Fruit fly (Drosophila melanogaster) whole organism, embryonic: Measurements from ENCODE around the gene CG13896.

Source experiments
- Atf3 ChIP-seq: fragments of 200-800 bp; sonication (Bioruptor generic); optimal IDR thresholded peaks from 3 replicates; lab custom pipeline; 2016; ENCODE audit warnings: missing biosample characterization, missing genetic modification characterization
- CG10654 ChIP-seq: fragments of 200-800 bp; sonication (Bioruptor generic); optimal IDR thresholded peaks from 2 replicates; lab custom pipeline; 2016; ENCODE audit warnings: missing biosample characterization, missing genetic modification characterization
- CG12236 ChIP-seq: fragments of 200-800 bp; sonication (Bioruptor generic); optimal IDR thresholded peaks from 2 replicates; lab custom pipeline; 2016; ENCODE audit warnings: missing biosample characterization, missing genetic modification characterization
- CG14667 ChIP-seq: fragments of 200-800 bp; sonication (Bioruptor generic); IDR thresholded peaks from 2 replicates; pipeline ENCODE4 v1.3.6; 2022; ENCODE audit warnings: missing biosample characterization, missing genetic modification characterization
- CG14965 ChIP-seq: fragments of 200-800 bp; sonication (Bioruptor generic); optimal IDR thresholded peaks from 2 replicates; lab custom pipeline; 2016; ENCODE audit warnings: missing biosample characterization, missing genetic modification characterization, borderline replicate concordance
- CG15514 ChIP-seq: fragments of 200-800 bp; sonication (Bioruptor generic); optimal IDR thresholded peaks from 3 replicates; lab custom pipeline; 2017; ENCODE audit warnings: missing biosample characterization, missing genetic modification characterization, mild to moderate bottlenecking, moderate library complexity, missing genetic modification reagents
- CG15696 ChIP-seq: fragments of 200-800 bp; sonication (Bioruptor generic); optimal IDR thresholded peaks from 2 replicates; lab custom pipeline; 2019; ENCODE audit warnings: missing biosample characterization, mild to moderate bottlenecking, missing genetic modification characterization, moderate library complexity
- CG1647 ChIP-seq: fragments of 200-800 bp; sonication (Bioruptor generic); optimal IDR thresholded peaks from 3 replicates; lab custom pipeline; 2016; ENCODE audit warnings: missing biosample characterization, missing genetic modification characterization
- CG16863 ChIP-seq: fragments of 200-800 bp; sonication (Bioruptor generic); optimal IDR thresholded peaks from 3 replicates; lab custom pipeline; 2016; ENCODE audit warnings: missing biosample characterization, missing genetic modification characterization
- CG17829 ChIP-seq: fragments of 200-800 bp; optimal IDR thresholded peaks from 2 replicates; lab custom pipeline; 2019; ENCODE audit warnings: missing biosample characterization, mild to moderate bottlenecking, missing genetic modification characterization, moderate library complexity
- CG2129 ChIP-seq: fragments of 200-800 bp; sonication (Bioruptor generic); IDR thresholded peaks from 2 replicates; pipeline ENCODE4 v1.3.6; 2022; ENCODE audit warnings: missing biosample characterization, missing genetic modification characterization; ENCODE audit not compliant: partially characterized antibody
- CG34376 ChIP-seq: fragments of 200-800 bp; sonication (Bioruptor generic); optimal IDR thresholded peaks from 2 replicates; lab custom pipeline; 2018; ENCODE audit warnings: missing biosample characterization, mild to moderate bottlenecking, missing genetic modification characterization
- CG3726 ChIP-seq: fragments of 200-800 bp; sonication (Bioruptor generic); IDR thresholded peaks from 3 replicates; pipeline ENCODE4, ENCODE4 v1.3.6; 2022; ENCODE audit warnings: missing biosample characterization, missing genetic modification characterization
- CG3995 ChIP-seq: fragments of 200-800 bp; sonication (Bioruptor generic); optimal IDR thresholded peaks from 3 replicates; lab custom pipeline; 2016; ENCODE audit warnings: missing biosample characterization, missing genetic modification characterization
- CG6254 ChIP-seq: fragments of 200-800 bp; sonication (Bioruptor generic); optimal IDR thresholded peaks from 3 replicates; lab custom pipeline; 2017; ENCODE audit warnings: mild to moderate bottlenecking, missing biosample characterization, missing genetic modification reagents, missing genetic modification characterization
- CG7786 ChIP-seq: fragments of 200-800 bp; sonication (Bioruptor generic); optimal IDR thresholded peaks from 2 replicates; lab custom pipeline; 2016; ENCODE audit warnings: missing biosample characterization, missing genetic modification characterization
- CG8290 ChIP-seq, 3 experiments: fragments of 200-800 bp; sonication (Bioruptor generic); optimal IDR thresholded peaks; 2 replicates each; lab custom pipeline; 2016 to 2019; ENCODE audit warnings: missing biosample characterization in 3 of 3, missing genetic modification characterization in 3 of 3, mild to moderate bottlenecking in 2 of 3, moderate library complexity in 1 of 3
- CG8478 ChIP-seq: fragments of >200 bp; optimal IDR thresholded peaks from 2 replicates; lab custom pipeline; 2018
- CG9609 ChIP-seq: fragments of 200-800 bp; sonication (Bioruptor generic); optimal IDR thresholded peaks from 3 replicates; lab custom pipeline; 2016; ENCODE audit warnings: missing biosample characterization, missing genetic modification characterization
- CoRest ChIP-seq: fragments of 200-800 bp; sonication (Bioruptor generic); optimal IDR thresholded peaks from 3 replicates; lab custom pipeline; 2018; ENCODE audit warnings: missing biosample characterization, mild to moderate bottlenecking, missing genetic modification characterization, moderate library complexity
- D19B ChIP-seq: fragments of 200-800 bp; sonication (Bioruptor generic); optimal IDR thresholded peaks from 2 replicates; lab custom pipeline; 2017; ENCODE audit warnings: missing biosample characterization, mild to moderate bottlenecking, missing genetic modification characterization
- Ets97D ChIP-seq: fragments of 200-800 bp; sonication (Bioruptor generic); optimal IDR thresholded peaks from 3 replicates; lab custom pipeline; 2016; ENCODE audit warnings: missing biosample characterization, missing genetic modification characterization
- Fer1 ChIP-seq: fragments of 200-800 bp; sonication (Bioruptor generic); optimal IDR thresholded peaks from 2 replicates; lab custom pipeline; 2017; ENCODE audit warnings: missing biosample characterization, mild to moderate bottlenecking, missing genetic modification characterization
- HHEX ChIP-seq: fragments of 200-800 bp; sonication (Bioruptor generic); optimal IDR thresholded peaks from 3 replicates; lab custom pipeline; 2017; ENCODE audit warnings: missing biosample characterization, mild to moderate bottlenecking, missing genetic modification characterization, missing genetic modification reagents
- Kr ChIP-seq: fragments of 200-800 bp; sonication (Bioruptor generic); optimal IDR thresholded peaks from 2 replicates; lab custom pipeline; 2017; ENCODE audit warnings: missing biosample characterization, mild to moderate bottlenecking, missing genetic modification characterization
- Mrtf ChIP-seq: fragments of 200-800 bp; sonication (Bioruptor generic); IDR thresholded peaks from 3 replicates; pipeline ENCODE4 v1.3.6; 2022; ENCODE audit warnings: missing biosample characterization, missing genetic modification characterization
- NC2β ChIP-seq: fragments of 200-800 bp; sonication (Bioruptor generic); optimal IDR thresholded peaks from 2 replicates; lab custom pipeline; 2016; ENCODE audit warnings: missing biosample characterization, missing genetic modification characterization
- Neu2 ChIP-seq: fragments of 200-800 bp; sonication (Bioruptor generic); optimal IDR thresholded peaks from 3 replicates; lab custom pipeline; 2016; ENCODE audit warnings: missing biosample characterization, missing genetic modification characterization, borderline replicate concordance
- NfI ChIP-seq: fragments of 200-800 bp; sonication (Bioruptor generic); optimal IDR thresholded peaks from 3 replicates; lab custom pipeline; 2018; ENCODE audit warnings: missing biosample characterization, mild to moderate bottlenecking, missing genetic modification characterization, moderate library complexity
- Oli ChIP-seq: fragments of 200-800 bp; sonication (Bioruptor generic); optimal IDR thresholded peaks from 2 replicates; lab custom pipeline; 2018; ENCODE audit warnings: missing biosample characterization, mild to moderate bottlenecking, missing genetic modification characterization, moderate library complexity
- Ptx1 ChIP-seq: fragments of 200-800 bp; sonication (Bioruptor generic); IDR thresholded peaks from 2 replicates; pipeline ENCODE4 v1.3.6; 2022; ENCODE audit warnings: missing biosample characterization, missing genetic modification characterization
- Ssrp ChIP-seq: fragments of 200-800 bp; sonication (Bioruptor generic); optimal IDR thresholded peaks from 2 replicates; lab custom pipeline; 2018; ENCODE audit warnings: missing biosample characterization, mild to moderate bottlenecking, missing genetic modification characterization, moderate library complexity
- TFAM ChIP-seq: fragments of 200-800 bp; sonication (Bioruptor generic); optimal IDR thresholded peaks from 2 replicates; lab custom pipeline; 2017; ENCODE audit warnings: missing biosample characterization, missing genetic modification characterization, inconsistent platforms
- Vsx1 ChIP-seq: fragments of 200-800 bp; sonication (Bioruptor generic); optimal IDR thresholded peaks from 2 replicates; lab custom pipeline; 2017; ENCODE audit warnings: missing biosample characterization, mild to moderate bottlenecking, missing genetic modification characterization, missing genetic modification reagents
- aop ChIP-seq: fragments of 200-800 bp; sonication (Bioruptor generic); IDR thresholded peaks from 2 replicates; pipeline ENCODE4 v1.3.6; 2022; ENCODE audit warnings: missing biosample characterization, missing genetic modification characterization
- cg ChIP-seq: fragments of 200-800 bp; sonication (Bioruptor generic); optimal IDR thresholded peaks from 3 replicates; lab custom pipeline; 2019; ENCODE audit warnings: missing biosample characterization, mild to moderate bottlenecking, missing genetic modification characterization, moderate library complexity
- crol ChIP-seq: fragments of 200-800 bp; sonication (Bioruptor generic); IDR thresholded peaks from 2 replicates; pipeline ENCODE4 v1.3.6; 2022; ENCODE audit warnings: missing biosample characterization, missing genetic modification characterization
- dati ChIP-seq: fragments of 200-800 bp; sonication (Bioruptor generic); IDR thresholded peaks from 2 replicates; pipeline ENCODE4 v1.3.6; 2022; ENCODE audit warnings: missing biosample characterization, missing genetic modification characterization
- esg ChIP-seq: fragments of 200-800 bp; sonication (Bioruptor generic); conservative IDR thresholded peaks from 2 replicates; pipeline ENCODE4 v1.3.6; 2022; ENCODE audit warnings: missing biosample characterization, missing genetic modification characterization
- fd102C ChIP-seq: fragments of 200-800 bp; sonication (Bioruptor generic); optimal IDR thresholded peaks from 2 replicates; lab custom pipeline; 2018; ENCODE audit warnings: missing biosample characterization, mild to moderate bottlenecking, missing genetic modification characterization, moderate library complexity
- fd64A ChIP-seq: fragments of 200-800 bp; sonication (Bioruptor generic); optimal IDR thresholded peaks from 3 replicates; lab custom pipeline; 2018; ENCODE audit warnings: missing biosample characterization, mild to moderate bottlenecking, missing genetic modification characterization
- ftz-f1 ChIP-seq: fragments of 200-800 bp; sonication (Bioruptor generic); optimal IDR thresholded peaks from 2 replicates; lab custom pipeline; 2016; ENCODE audit warnings: missing biosample characterization, missing genetic modification characterization
- gce ChIP-seq: fragments of 200-800 bp; sonication (Bioruptor generic); IDR thresholded peaks from 3 replicates; pipeline ENCODE4 v1.3.6; 2022; ENCODE audit warnings: missing biosample characterization, missing genetic modification characterization
- hbn ChIP-seq: fragments of 200-800 bp; sonication (Bioruptor generic); IDR thresholded peaks from 2 replicates; pipeline ENCODE4 v1.3.6; 2022; ENCODE audit warnings: missing biosample characterization, missing genetic modification characterization; ENCODE audit not compliant: partially characterized antibody
- kah ChIP-seq: fragments of 200-800 bp; sonication (Bioruptor generic); optimal IDR thresholded peaks from 2 replicates; lab custom pipeline; 2018; ENCODE audit warnings: missing biosample characterization, mild to moderate bottlenecking, missing genetic modification characterization
- lola ChIP-seq, 3 experiments: fragments of >200 bp in 2 of 3; fragments of 200-800 bp in 1 of 3; sonication (Bioruptor generic) in 1 of 3; optimal IDR thresholded peaks; 2 replicates each; lab custom pipeline; 2017 to 2019; ENCODE audit warnings: missing biosample characterization in 3 of 3, missing genetic modification characterization in 3 of 3, mild to moderate bottlenecking in 1 of 3, moderate library complexity in 1 of 3
- nom ChIP-seq: fragments of 200-800 bp; sonication (Bioruptor generic); optimal IDR thresholded peaks from 2 replicates; lab custom pipeline; 2017; ENCODE audit warnings: missing biosample characterization, missing genetic modification characterization, mild to moderate bottlenecking, moderate library complexity, missing genetic modification reagents
- oc ChIP-seq: fragments of 200-800 bp; sonication (Bioruptor generic); optimal IDR thresholded peaks from 2 replicates; lab custom pipeline; 2018; ENCODE audit warnings: missing biosample characterization, mild to moderate bottlenecking, missing genetic modification characterization, moderate library complexity
- ro ChIP-seq: fragments of 200-800 bp; sonication (Bioruptor generic); IDR thresholded peaks from 2 replicates; pipeline ENCODE4 v1.3.6; 2022; ENCODE audit warnings: missing biosample characterization, missing genetic modification characterization
- tll ChIP-seq, 2 experiments: fragments of 200-800 bp in 1 of 2; fragments of >200 bp in 1 of 2; sonication (Bioruptor generic) in 1 of 2; optimal IDR thresholded peaks; 2 replicates each; lab custom pipeline; 2017 to 2019; ENCODE audit warnings: missing biosample characterization in 2 of 2, missing genetic modification characterization in 2 of 2, mild to moderate bottlenecking in 1 of 2, moderate library complexity in 1 of 2

The CG13896 gene

DNA sequence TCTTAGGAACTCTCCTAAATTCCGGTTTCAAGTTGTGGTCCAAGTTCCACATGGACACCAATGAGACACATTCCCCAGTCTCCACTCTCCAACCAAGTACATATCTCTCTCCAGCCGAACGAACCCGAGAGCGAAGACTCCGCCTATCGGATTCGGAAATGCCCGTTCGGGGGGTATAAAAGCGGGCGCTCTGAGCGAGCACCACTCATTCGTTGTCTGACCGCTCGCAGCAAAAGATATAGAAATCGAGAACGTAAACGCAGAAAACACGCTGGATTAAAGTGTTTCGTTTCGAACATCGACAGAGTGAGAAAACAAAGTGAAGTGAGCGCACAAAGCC lies 37.5 kb upstream of the CG13896 start, which contains the start of gene emc (continued):
- TF ChIP-seq NC2β (GFP tag; lab: Kevin White, UChicago), result peak; percentile 53
- peak; percentile 73 for TF ChIP-seq CG17829 (tag; lab: Kevin White, UChicago)
- TF ChIP-seq hbn (GFP tag; lab: Robert Waterston, UW), result no peak
- TF ChIP-seq dati (GFP tag; lab: Robert Waterston, UW), result no peak
- no peak for TF ChIP-seq CG14667 (GFP tag; lab: Robert Waterston, UW)
- TF ChIP-seq lola (GFP tag; optimal IDR thresholded peaks at IDR 0.05; lab: Kevin White, UChicago), result no peak
- no peak for TF ChIP-seq CG10654 (GFP tag; lab: Kevin White, UChicago)
- TF ChIP-seq CG9609 (GFP tag; lab: Kevin White, UChicago), result peak; percentile 18
- no peak for TF ChIP-seq Atf3
- peak; percentile 90 for TF ChIP-seq nom (GFP tag; lab: Kevin White, UChicago)
- TF ChIP-seq Fer1 (GFP tag; lab: Kevin White, UChicago), result peak; percentile 77
- no peak for TF ChIP-seq D19B (GFP tag; lab: Kevin White, UChicago)
- TF ChIP-seq CG3995 (GFP tag; lab: Kevin White, UChicago), result peak; percentile 28
- peak; percentile 76 for TF ChIP-seq ftz-f1 (GFP tag; lab: Kevin White, UChicago)
- TF ChIP-seq oc (tag; lab: Kevin White, UChicago), result peak; percentile 86
- no peak for TF ChIP-seq Ets97D
- no peak for TF ChIP-seq Oli
- peak; percentile 68 for TF ChIP-seq Vsx1 (GFP tag; lab: Kevin White, UChicago)
- peak; percentile 67 for TF ChIP-seq CG15514 (GFP tag; lab: Kevin White, UChicago)
- TF ChIP-seq cg (GFP tag; lab: Kevin White, UChicago), result no peak
- no peak for TF ChIP-seq ro (GFP tag; lab: Robert Waterston, UW)
- TF ChIP-seq CG16863 (GFP tag; lab: Kevin White, UChicago), result no peak
- TF ChIP-seq CG34376, result peak; percentile 78
- peak; percentile 13 for TF ChIP-seq CoRest (tag; lab: Kevin White, UChicago)
- TF ChIP-seq aop (GFP tag; lab: Robert Waterston, UW), result 0 out of 2 replicates have a peak, but pooled peaks have one; percentile 14
- no peak for TF ChIP-seq esg (GFP tag; lab: Robert Waterston, UW)
- TF ChIP-seq CG7786 (GFP tag; lab: Kevin White, UChicago), result no peak
- TF ChIP-seq fd102C (GFP tag; lab: Kevin White, UChicago), result peak; percentile 38
- TF ChIP-seq Neu2 (GFP tag; lab: Kevin White, UChicago), result no peak
- TF ChIP-seq Mrtf (GFP tag; lab: Robert Waterston, UW), result no peak
- no peak for TF ChIP-seq CG8478
- no peak for TF ChIP-seq tll (GFP tag; optimal IDR thresholded peaks at IDR 0.05; lab: Kevin White, UChicago)
- TF ChIP-seq Kr, result no peak
- peak; percentile 57 for TF ChIP-seq HHEX (GFP tag; lab: Kevin White, UChicago)
- no peak for TF ChIP-seq CG12236 (GFP tag; lab: Kevin White, UChicago)
- TF ChIP-seq CG1647 (GFP tag; lab: Kevin White, UChicago), result no peak
- TF ChIP-seq Ssrp (tag; lab: Kevin White, UChicago), result no peak
- no peak for TF ChIP-seq CG2129
- TF ChIP-seq kah (GFP tag; lab: Kevin White, UChicago), result peak; percentile 65
- peak; percentile 24 for TF ChIP-seq NfI (GFP tag; lab: Kevin White, UChicago)
- no peak for TF ChIP-seq CG15696 (tag; lab: Kevin White, UChicago)
- TF ChIP-seq CG8290 (GFP tag; optimal IDR thresholded peaks at IDR 0.05; lab: Kevin White, UChicago), result peak; percentile 23
- peak in 1 of 2 experiments; percentile 85 for TF ChIP-seq CG8290 (tag; optimal IDR thresholded peaks at IDR 0.05; lab: Kevin White, UChicago)
- TF ChIP-seq CG6254 (GFP tag; lab: Kevin White, UChicago), result no peak
- no peak for TF ChIP-seq TFAM (GFP tag; lab: Kevin White, UChicago)
- peak; percentile 37; the same call in 1 of the 2 replicates for TF ChIP-seq crol (GFP tag; lab: Robert Waterston, UW)
- no peak; the same call in 2 of the 3 replicates for TF ChIP-seq CG3726
- peak; percentile 72; the same call in 1 of the 3 replicates for TF ChIP-seq gce (GFP tag; lab: Robert Waterston, UW)
- TF ChIP-seq CG14965 (GFP tag; lab: Kevin White, UChicago), result no peak
- TF ChIP-seq Ptx1, result no peak
- peak; percentile 57 for TF ChIP-seq fd64A (GFP tag; lab: Kevin White, UChicago)
